Worm (Caenorhabditis elegans): Measurements from ENCODE around the gene E01G4.3.

Gene E01G4.3

ce11 chrII:13485119-13485518 is 15.7 kb upstream of the E01G4.3 start:
- TF ChIP-seq ceh-91 (GFP tag; IDR thresholded peaks at IDR 0.05) (no peak), zfh-2 (GFP tag; conservative IDR thresholded peaks at IDR 0.05) (peak; percentile 66), Y53F4B.3 (GFP tag; IDR thresholded peaks at IDR 0.05) (no peak), ceh-58 (GFP tag; IDR thresholded peaks at IDR 0.05) (no peak), F57A8.1 (GFP tag; optimal IDR thresholded peaks at IDR 0.05) (no peak), let-526 (GFP tag; IDR thresholded peaks at IDR 0.05) (no peak)

ce11 chrII:13484108-13484507 is 14.7 kb upstream of the E01G4.3 start:
- TF ChIP-seq zfh-2 (GFP tag; conservative IDR thresholded peaks at IDR 0.05) (peak; percentile 62), lir-1 (GFP tag; conservative IDR thresholded peaks at IDR 0.05) (no peak), nfya-2 (GFP tag; IDR thresholded peaks at IDR 0.05) (0 out of 2 replicates have a peak, but pooled peaks have one; percentile 11)

- no peak for TF ChIP-seq egl-18 (GFP tag; IDR thresholded peaks at IDR 0.05)
- no peak for TF ChIP-seq dpff-1 (tag; optimal IDR thresholded peaks at IDR 0.05)
Measured at ce11 chrII:13481781-13482455, 12.5 kb upstream of the E01G4.3 start, which contains the start of gene E01G4.6. Gene E01G4.6, plus strand, starts transcription at chrII:13482405.

DNA sequence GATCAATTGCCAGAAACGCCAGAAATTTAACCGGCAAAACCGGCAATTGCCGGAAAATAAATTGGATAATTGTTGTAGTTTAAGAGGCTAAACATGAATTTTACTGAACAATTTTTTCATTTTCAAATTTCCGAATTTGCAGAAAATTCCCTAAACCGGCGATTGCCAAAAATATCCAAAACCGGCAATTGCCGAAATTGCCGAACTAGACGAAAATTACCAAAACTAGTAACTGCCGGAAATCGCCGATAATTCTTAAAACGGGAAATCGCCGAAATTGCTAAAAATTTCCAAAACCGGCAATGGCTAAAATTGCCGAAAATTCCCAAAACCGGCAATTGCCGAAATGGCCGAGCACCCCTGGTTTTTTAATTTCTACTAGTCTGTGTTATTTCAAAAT is 10.0 kb upstream of the E01G4.3 start:
- TF ChIP-seq sdz-38 (tag; optimal IDR thresholded peaks at IDR 0.05) = no peak
- no peak for TF ChIP-seq ets-4 (GFP tag; optimal IDR thresholded peaks at IDR 0.05)
- no peak for TF ChIP-seq snpc-1.3 (tag; optimal IDR thresholded peaks at IDR 0.05; ENCODE audit: insufficient read depth)
- no peak for TF ChIP-seq lin-40 (tag; optimal IDR thresholded peaks at IDR 0.05)
- no peak for TF ChIP-seq attf-3 (GFP tag; conservative IDR thresholded peaks at IDR 0.05)
- no peak for TF ChIP-seq rec-8 (tag; optimal IDR thresholded peaks at IDR 0.05)
- no peak for TF ChIP-seq madf-8 (GFP tag; conservative IDR thresholded peaks at IDR 0.05)
- TF ChIP-seq B0035.1 (tag; optimal IDR thresholded peaks at IDR 0.05) = no peak
- no peak for TF ChIP-seq nhr-90 (tag; optimal IDR thresholded peaks at IDR 0.05)
- TF ChIP-seq snpc-4 (GFP tag; optimal IDR thresholded peaks at IDR 0.05) = no peak
- TF ChIP-seq snpc-4 (tag; optimal IDR thresholded peaks at IDR 0.05) = no peak
- no peak for TF ChIP-seq chd-7 (tag; optimal IDR thresholded peaks at IDR 0.05)
- no peak for TF ChIP-seq zfh-2 (GFP tag; conservative IDR thresholded peaks at IDR 0.05)
- TF ChIP-seq unc-130 (GFP tag; optimal IDR thresholded peaks at IDR 0.05) = no peak
- no peak for TF ChIP-seq egl-44 (GFP tag; IDR thresholded peaks at IDR 0.05)
- TF ChIP-seq lsy-27 (tag; optimal IDR thresholded peaks at IDR 0.05; ENCODE audit: borderline replicate concordance, insufficient read depth) = no peak
- no peak for TF ChIP-seq bed-1 (GFP tag; IDR thresholded peaks at IDR 0.05)
- no peak for TF ChIP-seq lin-35 (GFP tag; optimal IDR thresholded peaks at IDR 0.05)
- no peak for TF ChIP-seq ceh-91 (GFP tag; IDR thresholded peaks at IDR 0.05)
- no peak for TF ChIP-seq efl-1 (GFP tag; optimal IDR thresholded peaks at IDR 0.05)
- TF ChIP-seq nfyb-1 (GFP tag; IDR thresholded peaks at IDR 0.05) = no peak

ce11 chrII:13477230-13477629 is 7.8 kb upstream of the E01G4.3 start:
- TF ChIP-seq snpc-4 (GFP tag; optimal IDR thresholded peaks at IDR 0.05) = no peak
- peak in 1 of 4 experiments; percentile 23 for TF ChIP-seq snpc-4 (tag; optimal IDR thresholded peaks at IDR 0.05)
- peak; percentile 20 for TF ChIP-seq attf-5 (GFP tag; optimal IDR thresholded peaks at IDR 0.05)
- TF ChIP-seq ztf-28 (GFP tag; IDR thresholded peaks at IDR 0.05) = no peak
- no peak for TF ChIP-seq nfya-2 (GFP tag; IDR thresholded peaks at IDR 0.05)
- no peak for TF ChIP-seq egrh-3 (GFP tag; IDR thresholded peaks at IDR 0.05)
- peak; percentile 93 for TF ChIP-seq mcd-1 (GFP tag; IDR thresholded peaks at IDR 0.05)
- no peak for TF ChIP-seq unc-130 (GFP tag; optimal IDR thresholded peaks at IDR 0.05)
- TF ChIP-seq athp-1 (tag; optimal IDR thresholded peaks at IDR 0.05) = no peak
- peak; percentile 26 for TF ChIP-seq lin-40 (tag; optimal IDR thresholded peaks at IDR 0.05)
